Worm (Caenorhabditis elegans): ENCODE data around the gene pfk-1.2.

pfk-1.2 gene

DNA sequence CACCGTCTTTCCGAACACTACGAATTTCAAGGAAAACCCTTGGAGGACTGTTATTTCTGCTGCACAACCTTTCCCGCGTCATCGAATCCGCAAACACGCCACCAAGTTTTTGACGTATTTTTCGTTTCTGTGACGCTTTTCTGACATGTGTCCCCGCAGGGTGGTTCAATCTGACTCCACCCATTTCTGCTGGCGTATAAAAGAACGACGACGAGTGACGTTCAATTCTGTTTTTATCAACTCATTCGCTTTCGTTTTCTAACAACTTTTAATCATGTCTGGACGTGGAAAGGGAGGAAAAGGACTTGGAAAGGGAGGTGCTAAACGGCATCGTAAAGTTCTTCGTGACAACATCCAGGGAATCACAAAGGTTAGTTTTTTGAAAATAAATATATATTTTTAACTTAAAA, 15.3 kb downstream of the pfk-1.2 start, which contains the start of gene his-37:
his-37 (plus strand) TSS at position 246 of the 410 bp plus-strand sequence.
- TF ChIP-seq F10E7.11 (tag; optimal IDR thresholded peaks at IDR 0.05) = no peak
- peak; percentile 29 for TF ChIP-seq B0261.1 (tag; optimal IDR thresholded peaks at IDR 0.05)
- peak; percentile 98 for TF ChIP-seq ztf-26 (tag; optimal IDR thresholded peaks at IDR 0.05)
- peak; percentile 95 for TF ChIP-seq F37B4.10 (GFP tag; IDR thresholded peaks at IDR 0.05)
- 0 out of 2 replicates have a peak, but pooled peaks have one; percentile 48 for TF ChIP-seq Y95B8A.8 (GFP tag; IDR thresholded peaks at IDR 0.05)
- peak; percentile 93 for TF ChIP-seq mcd-1 (GFP tag; IDR thresholded peaks at IDR 0.05)
- peak; percentile 85 for TF ChIP-seq gei-17 (GFP tag; optimal IDR thresholded peaks at IDR 0.05)
- peak; percentile 94 for TF ChIP-seq F23B12.7 (tag; optimal IDR thresholded peaks at IDR 0.05; ENCODE audit: insufficient read depth)
- peak; percentile 40 for TF ChIP-seq egrh-3 (GFP tag; IDR thresholded peaks at IDR 0.05)
- TF ChIP-seq somi-1 (GFP tag; optimal IDR thresholded peaks at IDR 0.05) = peak; percentile 98
- peak; percentile 99 for TF ChIP-seq nhr-80 (tag; optimal IDR thresholded peaks at IDR 0.05)
- no peak for TF ChIP-seq sptf-2 (GFP tag; optimal IDR thresholded peaks at IDR 0.05)
- 0 out of 2 replicates have a peak, but pooled peaks have one; percentile 43 for TF ChIP-seq ztf-25 (GFP tag; IDR thresholded peaks at IDR 0.05)
- peak; percentile 98 for TF ChIP-seq attf-5 (GFP tag; optimal IDR thresholded peaks at IDR 0.05)
- peak; percentile 93 for TF ChIP-seq ZK185.1 (tag; optimal IDR thresholded peaks at IDR 0.05; ENCODE audit: poor library complexity, severe bottlenecking)
- TF ChIP-seq ets-4 (GFP tag; optimal IDR thresholded peaks at IDR 0.05) = peak; percentile 98
- TF ChIP-seq madf-6 (GFP tag; IDR thresholded peaks at IDR 0.05) = peak; percentile 33; the same call in 1 of the 2 replicates
- TF ChIP-seq hsf-1 (GFP tag; IDR thresholded peaks at IDR 0.05) = no peak
- peak; percentile 70 for TF ChIP-seq ama-1 (optimal IDR thresholded peaks at IDR 0.05)
- no peak for TF ChIP-seq ama-1 (GFP tag; optimal IDR thresholded peaks at IDR 0.05)
- no peak for TF ChIP-seq sdz-38 (tag; optimal IDR thresholded peaks at IDR 0.05)
- TF ChIP-seq sea-2 (GFP tag; IDR thresholded peaks at IDR 0.05) = 0 out of 2 replicates have a peak, but pooled peaks have one; percentile 55
- no peak for TF ChIP-seq F55B11.4 (tag; optimal IDR thresholded peaks at IDR 0.05; ENCODE audit: borderline replicate concordance, insufficient read depth)
- no peak for TF ChIP-seq T07F8.4 (tag; optimal IDR thresholded peaks at IDR 0.05)
- no peak for TF ChIP-seq F52B5.7 (tag; optimal IDR thresholded peaks at IDR 0.05)
- TF ChIP-seq F57A8.1 (GFP tag; optimal IDR thresholded peaks at IDR 0.05) = no peak
- no peak for TF ChIP-seq bed-1 (GFP tag; IDR thresholded peaks at IDR 0.05)
- no peak for TF ChIP-seq madf-8 (GFP tag; conservative IDR thresholded peaks at IDR 0.05)
- TF ChIP-seq dox-1 (GFP tag; IDR thresholded peaks at IDR 0.05) = peak; percentile 98
- TF ChIP-seq ceh-91 (GFP tag; IDR thresholded peaks at IDR 0.05) = no peak
- TF ChIP-seq hmg-1.2 (GFP tag; IDR thresholded peaks at IDR 0.05) = peak; percentile 69
- no peak for TF ChIP-seq nhr-179 (tag; optimal IDR thresholded peaks at IDR 0.05)
- TF ChIP-seq mes-4 (tag; optimal IDR thresholded peaks at IDR 0.05) = no peak
- no peak for TF ChIP-seq nhr-27 (tag; optimal IDR thresholded peaks at IDR 0.05)
- TF ChIP-seq xnd-1 (tag; optimal IDR thresholded peaks at IDR 0.05) = no peak
- peak; percentile 96 for TF ChIP-seq zfh-2 (GFP tag; conservative IDR thresholded peaks at IDR 0.05)
- TF ChIP-seq ztf-3 (GFP tag; optimal IDR thresholded peaks at IDR 0.05) = peak; percentile 78
- peak; percentile 95 for TF ChIP-seq nhr-90 (tag; optimal IDR thresholded peaks at IDR 0.05)
- TF ChIP-seq lsl-1 (GFP tag; optimal IDR thresholded peaks at IDR 0.05) = peak; percentile 2
- peak; percentile 59 for TF ChIP-seq athp-1 (tag; optimal IDR thresholded peaks at IDR 0.05)
- TF ChIP-seq unc-62 (GFP tag; optimal IDR thresholded peaks at IDR 0.05) = peak; percentile 88
- TF ChIP-seq ztf-6 (GFP tag; IDR thresholded peaks at IDR 0.05) = peak; percentile 93
- TF ChIP-seq pha-4 (tag; optimal IDR thresholded peaks at IDR 0.05) = peak; percentile 96
- TF ChIP-seq dpff-1 (tag; optimal IDR thresholded peaks at IDR 0.05) = no peak
- TF ChIP-seq Y53F4B.3 (GFP tag; IDR thresholded peaks at IDR 0.05) = no peak
- TF ChIP-seq pbrm-1 (GFP tag; IDR thresholded peaks at IDR 0.05) = peak; percentile 98
- TF ChIP-seq lin-26 (GFP tag; IDR thresholded peaks at IDR 0.05) = peak; percentile 69
- peak; percentile 52; the same call in 1 of the 2 replicates for TF ChIP-seq Y67H2A.10 (GFP tag; conservative IDR thresholded peaks at IDR 0.05)
- peak; percentile 99 for TF ChIP-seq ceh-27 (GFP tag; optimal IDR thresholded peaks at IDR 0.05)
- TF ChIP-seq F33H1.4 (GFP tag; IDR thresholded peaks at IDR 0.05) = peak; percentile 55
